Fruit fly (Drosophila melanogaster) whole organism, embryonic: ENCODE results near the gene CG13002.

Experiments used
- CG10147 ChIP-seq: fragments of 200-800 bp; sonication (Bioruptor generic); optimal IDR thresholded peaks from 2 replicates; lab custom pipeline; 2019; ENCODE audit warnings: missing biosample characterization, mild to moderate bottlenecking, missing genetic modification characterization, moderate library complexity
- CG12236 ChIP-seq: fragments of 200-800 bp; sonication (Bioruptor generic); optimal IDR thresholded peaks from 2 replicates; lab custom pipeline; 2016; ENCODE audit warnings: missing biosample characterization, missing genetic modification characterization
- CG1233 ChIP-seq: fragments of 200-800 bp; sonication (Bioruptor generic); optimal IDR thresholded peaks from 4 replicates; lab custom pipeline; 2018; ENCODE audit warnings: missing biosample characterization, mild to moderate bottlenecking, missing genetic modification characterization
- CG13894 ChIP-seq: fragments of 200-800 bp; sonication (Bioruptor generic); optimal IDR thresholded peaks from 3 replicates; lab custom pipeline; 2018; ENCODE audit warnings: missing biosample characterization, mild to moderate bottlenecking, missing genetic modification characterization, moderate library complexity
- CG14667 ChIP-seq: fragments of 200-800 bp; sonication (Bioruptor generic); IDR thresholded peaks from 2 replicates; pipeline ENCODE4 v1.3.6; 2022; ENCODE audit warnings: missing biosample characterization, missing genetic modification characterization
- CG14965 ChIP-seq: fragments of 200-800 bp; sonication (Bioruptor generic); optimal IDR thresholded peaks from 2 replicates; lab custom pipeline; 2016; ENCODE audit warnings: missing biosample characterization, missing genetic modification characterization, borderline replicate concordance
- CG15269 ChIP-seq: fragments of 200-800 bp; sonication (Bioruptor generic); optimal IDR thresholded peaks from 2 replicates; lab custom pipeline; 2018; ENCODE audit warnings: missing biosample characterization, mild to moderate bottlenecking, missing genetic modification characterization, moderate library complexity
- CG15696 ChIP-seq: fragments of 200-800 bp; sonication (Bioruptor generic); optimal IDR thresholded peaks from 2 replicates; lab custom pipeline; 2019; ENCODE audit warnings: missing biosample characterization, mild to moderate bottlenecking, missing genetic modification characterization, moderate library complexity
- CG3407 ChIP-seq: fragments of 200-800 bp; sonication (Bioruptor generic); optimal IDR thresholded peaks from 2 replicates; lab custom pipeline; 2018; ENCODE audit warnings: missing biosample characterization, mild to moderate bottlenecking, missing genetic modification characterization
- CG4404 ChIP-seq: fragments of 200-800 bp; sonication (Bioruptor generic); IDR thresholded peaks from 2 replicates; pipeline ENCODE4 v1.3.6; 2022; ENCODE audit warnings: missing biosample characterization, missing genetic modification characterization
- CG5245 ChIP-seq: fragments of 200-800 bp; sonication (Bioruptor generic); optimal IDR thresholded peaks from 3 replicates; lab custom pipeline; 2016; ENCODE audit warnings: missing biosample characterization, missing genetic modification characterization
- CG6254 ChIP-seq: fragments of 200-800 bp; sonication (Bioruptor generic); optimal IDR thresholded peaks from 3 replicates; lab custom pipeline; 2017; ENCODE audit warnings: mild to moderate bottlenecking, missing biosample characterization, missing genetic modification reagents, missing genetic modification characterization
- CG6683 ChIP-seq: fragments of 200-800 bp; sonication (Bioruptor generic); optimal IDR thresholded peaks from 2 replicates; lab custom pipeline; 2017; ENCODE audit warnings: missing biosample characterization, mild to moderate bottlenecking, missing genetic modification characterization, missing genetic modification reagents
- CG6813 ChIP-seq: fragments of 200-800 bp; sonication (Bioruptor generic); optimal IDR thresholded peaks from 2 replicates; lab custom pipeline; 2017; ENCODE audit warnings: missing biosample characterization, missing genetic modification characterization, mild to moderate bottlenecking, moderate library complexity, missing genetic modification reagents
- CG7357 ChIP-seq: fragments of 200-800 bp; sonication (Bioruptor generic); IDR thresholded peaks from 3 replicates; pipeline ENCODE4 v1.3.6; 2022; ENCODE audit warnings: missing biosample characterization, missing genetic modification characterization
- CG8281 ChIP-seq: fragments of 200-800 bp; sonication (Bioruptor generic); optimal IDR thresholded peaks from 2 replicates; lab custom pipeline; 2018; ENCODE audit warnings: missing biosample characterization, mild to moderate bottlenecking, missing genetic modification characterization, moderate library complexity
- CG8388 ChIP-seq: fragments of 200-800 bp; sonication (Bioruptor generic); optimal IDR thresholded peaks from 2 replicates; lab custom pipeline; 2019; ENCODE audit warnings: missing biosample characterization, mild to moderate bottlenecking, missing genetic modification characterization, moderate library complexity
- CG8924 ChIP-seq: fragments of 200-800 bp; optimal IDR thresholded peaks from 3 replicates; lab custom pipeline; 2019; ENCODE audit warnings: missing biosample characterization, mild to moderate bottlenecking, missing genetic modification characterization, moderate library complexity
- Dbx ChIP-seq: fragments of 200-800 bp; sonication (Bioruptor generic); IDR thresholded peaks from 3 replicates; pipeline ENCODE4 v1.3.6; 2022; ENCODE audit warnings: missing biosample characterization, missing genetic modification characterization
- Deaf1 ChIP-seq: fragments of 200-800 bp; optimal IDR thresholded peaks from 3 replicates; lab custom pipeline; 2019; ENCODE audit warnings: missing biosample characterization, mild to moderate bottlenecking, missing genetic modification characterization, moderate library complexity
- Hr51 ChIP-seq, 2 experiments: fragments of 200-800 bp; sonication (Bioruptor generic); optimal IDR thresholded peaks; 2 replicates in 1 of 2; 3 replicates in 1 of 2; lab custom pipeline; 2016 to 2018; ENCODE audit warnings: missing biosample characterization in 2 of 2, missing genetic modification characterization in 2 of 2, mild to moderate bottlenecking in 1 of 2, moderate library complexity in 1 of 2
- Hsf ChIP-seq: fragments of 200-800 bp; sonication (Bioruptor generic); optimal IDR thresholded peaks from 3 replicates; lab custom pipeline; 2016; ENCODE audit warnings: missing biosample characterization, missing genetic modification characterization
- Kr ChIP-seq: fragments of 200-800 bp; sonication (Bioruptor generic); optimal IDR thresholded peaks from 2 replicates; lab custom pipeline; 2017; ENCODE audit warnings: missing biosample characterization, mild to moderate bottlenecking, missing genetic modification characterization
- Med ChIP-seq: fragments of 200-800 bp; sonication (Bioruptor generic); peaks from one replicate; lab custom pipeline; 2016; ENCODE audit warnings: missing biosample characterization, missing genetic modification characterization, mild to moderate bottlenecking, inconsistent platforms, moderate library complexity
- Stat92E ChIP-seq, 3 experiments: fragments of >200 bp in 2 of 3; fragments of 200-800 bp in 1 of 3; sonication (Bioruptor generic) in 1 of 3; optimal IDR thresholded peaks; 2 replicates each; lab custom pipeline; 2017 to 2019; ENCODE audit warnings: missing biosample characterization in 3 of 3, missing genetic modification characterization in 3 of 3, mild to moderate bottlenecking in 1 of 3, moderate library complexity in 1 of 3
- ase ChIP-seq: fragments of 200-800 bp; sonication (Bioruptor generic); IDR thresholded peaks from 3 replicates; pipeline ENCODE4 v1.3.6; 2022; ENCODE audit warnings: missing biosample characterization, missing genetic modification characterization
- az2 ChIP-seq: fragments of 200-800 bp; sonication (Bioruptor generic); optimal IDR thresholded peaks from 3 replicates; lab custom pipeline; 2016; ENCODE audit warnings: missing biosample characterization, missing genetic modification characterization
- chinmo ChIP-seq: fragments of 200-800 bp; sonication (Bioruptor generic); IDR thresholded peaks from 4 replicates; pipeline ENCODE4 v1.3.6; 2022; ENCODE audit warnings: missing biosample characterization, missing genetic modification characterization; ENCODE audit not compliant: partially characterized antibody
- corto ChIP-seq: fragments of 200-800 bp; sonication (Bioruptor generic); optimal IDR thresholded peaks from 2 replicates; lab custom pipeline; 2016; ENCODE audit warnings: missing biosample characterization, mild to moderate bottlenecking, missing genetic modification characterization, moderate library complexity
- dmrt11E ChIP-seq: fragments of 200-800 bp; sonication (Bioruptor generic); optimal IDR thresholded peaks from 3 replicates; lab custom pipeline; 2018; ENCODE audit warnings: missing biosample characterization, mild to moderate bottlenecking, missing genetic modification characterization, moderate library complexity
- en ChIP-seq: fragments of 200-800 bp; sonication (Bioruptor generic); optimal IDR thresholded peaks from 2 replicates; lab custom pipeline; 2016; ENCODE audit warnings: missing biosample characterization, missing genetic modification characterization
- exex ChIP-seq: fragments of 200-800 bp; sonication (Bioruptor generic); optimal IDR thresholded peaks from 4 replicates; lab custom pipeline; 2018; ENCODE audit warnings: missing biosample characterization, mild to moderate bottlenecking, missing genetic modification characterization, moderate library complexity
- fd3F ChIP-seq: fragments of 200-800 bp; sonication (Bioruptor generic); optimal IDR thresholded peaks from 2 replicates; lab custom pipeline; 2018; ENCODE audit warnings: missing biosample characterization, mild to moderate bottlenecking, missing genetic modification characterization, moderate library complexity
- fu2 ChIP-seq: fragments of 200-800 bp; sonication (Bioruptor generic); optimal IDR thresholded peaks from 2 replicates; lab custom pipeline; 2016; ENCODE audit warnings: missing biosample characterization, missing genetic modification characterization
- gcm ChIP-seq: fragments of 200-800 bp; sonication (Bioruptor generic); optimal IDR thresholded peaks from 2 replicates; lab custom pipeline; 2019; ENCODE audit warnings: missing biosample characterization, mild to moderate bottlenecking, missing genetic modification characterization, moderate library complexity
- gsb-n ChIP-seq: fragments of 200-800 bp; sonication (Bioruptor generic); optimal IDR thresholded peaks from 3 replicates; lab custom pipeline; 2018; ENCODE audit warnings: missing biosample characterization, mild to moderate bottlenecking, missing genetic modification characterization
- insv ChIP-seq, 2 experiments: fragments of 200-800 bp; sonication (Bioruptor generic); optimal IDR thresholded peaks; 3 replicates each; lab custom pipeline; 2016 to 2018; ENCODE audit warnings: missing biosample characterization in 2 of 2, missing genetic modification characterization in 2 of 2
- lmd ChIP-seq: fragments of 200-800 bp; sonication (Bioruptor generic); IDR thresholded peaks from 2 replicates; pipeline ENCODE4 v1.3.6; 2022; ENCODE audit warnings: missing biosample characterization, missing genetic modification characterization
- maf-S ChIP-seq: fragments of 200-800 bp; sonication (Bioruptor generic); optimal IDR thresholded peaks from 2 replicates; lab custom pipeline; 2016; ENCODE audit warnings: missing biosample characterization, missing genetic modification characterization
- pb ChIP-seq: fragments of 200-800 bp; sonication (Bioruptor generic); optimal IDR thresholded peaks from 3 replicates; lab custom pipeline; 2016; ENCODE audit warnings: missing biosample characterization, missing genetic modification characterization
- phol ChIP-seq: fragments of 200-800 bp; sonication (Bioruptor generic); optimal IDR thresholded peaks from 3 replicates; lab custom pipeline; 2018; ENCODE audit warnings: missing biosample characterization, mild to moderate bottlenecking, missing genetic modification characterization, moderate library complexity
- pros ChIP-seq: fragments of 200-800 bp; sonication (Bioruptor generic); optimal IDR thresholded peaks from 3 replicates; lab custom pipeline; 2019; ENCODE audit warnings: missing biosample characterization, mild to moderate bottlenecking, missing genetic modification characterization, moderate library complexity
- ranshi ChIP-seq: fragments of 200-800 bp; sonication (Bioruptor generic); IDR thresholded peaks from 2 replicates; pipeline ENCODE4 v1.3.6; 2022; ENCODE audit warnings: missing biosample characterization, missing genetic modification characterization
- run ChIP-seq: fragments of 200-800 bp; sonication (Bioruptor generic); optimal IDR thresholded peaks from 3 replicates; lab custom pipeline; 2018; ENCODE audit warnings: missing biosample characterization, mild to moderate bottlenecking, missing genetic modification characterization
- schlank ChIP-seq: fragments of 200-800 bp; sonication (Bioruptor generic); optimal IDR thresholded peaks from 2 replicates; lab custom pipeline; 2018; ENCODE audit warnings: missing biosample characterization, mild to moderate bottlenecking, missing genetic modification characterization
- shn ChIP-seq: fragments of 200-800 bp; sonication (Bioruptor generic); optimal IDR thresholded peaks from 3 replicates; lab custom pipeline; 2016; ENCODE audit warnings: missing biosample characterization, missing genetic modification characterization
- tio ChIP-seq: fragments of 200-800 bp; sonication (Bioruptor generic); optimal IDR thresholded peaks from 2 replicates; lab custom pipeline; 2017; ENCODE audit warnings: missing biosample characterization, missing genetic modification characterization, inconsistent platforms
- vfl ChIP-seq: fragments of 200-800 bp; sonication (Bioruptor generic); optimal IDR thresholded peaks from 2 replicates; lab custom pipeline; 2016; ENCODE audit warnings: missing biosample characterization, missing genetic modification characterization

CG13002 gene

dm6 chrX:16926726-16927125, 37.1 kb downstream of the CG13002 start:
- TF ChIP-seq CG4404 (GFP tag; lab: Robert Waterston, UW) (no peak), fd3F (GFP tag; lab: Kevin White, UChicago) (no peak), CG13894 (tag; lab: Kevin White, UChicago) (peak; percentile 77), pb (GFP tag; lab: Kevin White, UChicago) (no peak), CG8924 (tag; lab: Kevin White, UChicago) (no peak), CG8388 (GFP tag; lab: Kevin White, UChicago) (peak; percentile 45), shn (GFP tag; lab: Kevin White, UChicago) (no peak), tio (no peak), CG5245 (no peak), ase (GFP tag; lab: Robert Waterston, UW) (no peak), schlank (tag; lab: Kevin White, UChicago) (no peak), maf-S (no peak), chinmo (GFP tag; lab: Robert Waterston, UW) (0 out of 4 replicates have a peak, but pooled peaks have one; percentile 54), phol (tag; lab: Kevin White, UChicago) (no peak), vfl (GFP tag; lab: Kevin White, UChicago) (no peak), exex (tag; lab: Kevin White, UChicago) (peak; percentile 50), lmd (no peak), CG10147 (GFP tag; lab: Kevin White, UChicago) (no peak), CG14667 (GFP tag; lab: Robert Waterston, UW) (no peak), ranshi (GFP tag; lab: Robert Waterston, UW) (no peak), Deaf1 (no peak), Hr51 (GFP tag; optimal IDR thresholded peaks at IDR 0.05; lab: Kevin White, UChicago) (no peak), CG1233 (GFP tag; lab: Kevin White, UChicago) (no peak), CG8281 (tag; lab: Kevin White, UChicago) (no peak), pros (GFP tag; lab: Kevin White, UChicago) (no peak), gsb-n (tag; lab: Kevin White, UChicago) (no peak), dmrt11E (tag; lab: Kevin White, UChicago) (no peak), fu2 (GFP tag; lab: Kevin White, UChicago) (no peak), Dbx (GFP tag; lab: Robert Waterston, UW) (no peak), Med (GFP tag; lab: Kevin White, UChicago) (peak; percentile 40), CG12236 (GFP tag; lab: Kevin White, UChicago) (no peak), CG6813 (GFP tag; lab: Kevin White, UChicago) (no peak)
- TF ChIP-seq, all 482 proteins: peak for 5

- peak; percentile 68 for TF ChIP-seq CG15269
- TF ChIP-seq CG15696 (tag; lab: Kevin White, UChicago), result peak; percentile 14
- no peak for TF ChIP-seq en (GFP tag; lab: Kevin White, UChicago)
- TF ChIP-seq CG6254 (GFP tag; lab: Kevin White, UChicago), result peak; percentile 54
- no peak for TF ChIP-seq CG14965 (GFP tag; lab: Kevin White, UChicago)
- TF ChIP-seq Stat92E (GFP tag; optimal IDR thresholded peaks at IDR 0.05; lab: Kevin White, UChicago), result no peak
- TF ChIP-seq CG7357, result 0 out of 3 replicates have a peak, but pooled peaks have one; percentile 27
- TF ChIP-seq CG6683 (GFP tag; lab: Kevin White, UChicago), result peak; percentile 49
- TF ChIP-seq gcm, result peak; percentile 34
- no peak for TF ChIP-seq CG12236 (GFP tag; lab: Kevin White, UChicago)
- no peak for TF ChIP-seq Kr (GFP tag; lab: Kevin White, UChicago)
- no peak for TF ChIP-seq corto
- TF ChIP-seq run, result peak; percentile 30
- TF ChIP-seq insv (GFP tag; optimal IDR thresholded peaks at IDR 0.05; lab: Kevin White, UChicago), result no peak
- TF ChIP-seq CG3407 (GFP tag; lab: Kevin White, UChicago), result peak; percentile 37
- peak; percentile 19 for TF ChIP-seq Hsf (GFP tag; lab: Kevin White, UChicago)
- TF ChIP-seq az2 (GFP tag; lab: Kevin White, UChicago), result peak; percentile 36
Observed at dm6 chrX:16930465-16931286, 41.1 kb downstream of the CG13002 start.
